Worm (Caenorhabditis elegans): ENCODE measurements around the gene txt-18.

The txt-18 gene

ce11 chrII:6322081-6322480, 21.8 kb upstream of the txt-18 start:
- TF ChIP-seq ztf-22 (GFP tag; optimal IDR thresholded peaks at IDR 0.05): no peak
- TF ChIP-seq egrh-3 (GFP tag; IDR thresholded peaks at IDR 0.05): no peak
- no peak for TF ChIP-seq F39B2.1 (GFP tag; IDR thresholded peaks at IDR 0.05)
- no peak for TF ChIP-seq bed-1 (GFP tag; IDR thresholded peaks at IDR 0.05)
- TF ChIP-seq dpff-1 (tag; optimal IDR thresholded peaks at IDR 0.05): no peak

ce11 chrII:6322979-6323378, 20.9 kb upstream of the txt-18 start, which contains the start of gene C32D5.4:
Gene C32D5.4, minus strand, starts transcription at chrII:6323079.
- TF ChIP-seq egl-18 (GFP tag; IDR thresholded peaks at IDR 0.05) (no peak), K11D2.4 (GFP tag; IDR thresholded peaks at IDR 0.05) (no peak), chd-7 (tag; optimal IDR thresholded peaks at IDR 0.05) (no peak), dox-1 (GFP tag; IDR thresholded peaks at IDR 0.05) (no peak), unc-130 (GFP tag; optimal IDR thresholded peaks at IDR 0.05) (no peak), pha-4 (tag; optimal IDR thresholded peaks at IDR 0.05) (no peak), F55B11.4 (tag; optimal IDR thresholded peaks at IDR 0.05; ENCODE audit: borderline replicate concordance, insufficient read depth) (no peak), F49E8.2 (tag; optimal IDR thresholded peaks at IDR 0.05; ENCODE audit: insufficient read depth) (no peak), let-607 (tag; optimal IDR thresholded peaks at IDR 0.05) (no peak), hlh-26 (GFP tag; conservative IDR thresholded peaks at IDR 0.05) (no peak), him-1 (tag; optimal IDR thresholded peaks at IDR 0.05) (no peak), Y53F4B.3 (GFP tag; IDR thresholded peaks at IDR 0.05) (no peak), F37B4.10 (GFP tag; IDR thresholded peaks at IDR 0.05) (no peak), B0019.2 (GFP tag; conservative IDR thresholded peaks at IDR 0.05) (no peak)

ce11 chrII:6324086-6324485, 19.8 kb upstream of the txt-18 start, which contains the start of gene sma-6:
Gene sma-6, plus strand, starts transcription at chrII:6324484.
- no peak for TF ChIP-seq repo-1 (tag; optimal IDR thresholded peaks at IDR 0.05)
- no peak for TF ChIP-seq egrh-3 (GFP tag; IDR thresholded peaks at IDR 0.05)
- TF ChIP-seq hmg-1.2 (GFP tag; IDR thresholded peaks at IDR 0.05): peak; percentile 21; the same call in 1 of the 2 replicates
- TF ChIP-seq efl-1 (GFP tag; optimal IDR thresholded peaks at IDR 0.05): peak; percentile 6

- TF ChIP-seq tbp1 (GFP tag; optimal IDR thresholded peaks at IDR 0.05): peak; percentile 30
- peak; percentile 90 for TF ChIP-seq ets-4 (GFP tag; optimal IDR thresholded peaks at IDR 0.05)
- peak; percentile 28 for TF ChIP-seq lin-54 (GFP tag; optimal IDR thresholded peaks at IDR 0.05)
- no peak for TF ChIP-seq B0336.3 (GFP tag; IDR thresholded peaks at IDR 0.05)
- TF ChIP-seq atf-7 (tag; optimal IDR thresholded peaks at IDR 0.05): peak; percentile 26
- TF ChIP-seq nhr-80 (tag; optimal IDR thresholded peaks at IDR 0.05): peak; percentile 98
- peak; percentile 5 for TF ChIP-seq lin-40 (tag; optimal IDR thresholded peaks at IDR 0.05)
- no peak for TF ChIP-seq mxl-1 (tag; optimal IDR thresholded peaks at IDR 0.05)
- no peak for TF ChIP-seq Y95B8A.8 (GFP tag; IDR thresholded peaks at IDR 0.05)
- peak; percentile 62 for TF ChIP-seq dox-1 (GFP tag; IDR thresholded peaks at IDR 0.05)
- no peak for TF ChIP-seq snpc-1.1 (tag; optimal IDR thresholded peaks at IDR 0.05; ENCODE audit: insufficient read depth)
- no peak for TF ChIP-seq F22D6.2 (tag; optimal IDR thresholded peaks at IDR 0.05)
- no peak for TF ChIP-seq Y56A3A.18 (GFP tag; IDR thresholded peaks at IDR 0.05)
- no peak for TF ChIP-seq ccch-3 (GFP tag; optimal IDR thresholded peaks at IDR 0.05)
Observed at ce11 chrII:6327317-6327716, 16.6 kb upstream of the txt-18 start.
